Fruit fly (Drosophila melanogaster) whole organism, embryonic: ENCODE data around the gene retm.

Source experiments
- ATbp ChIP-seq: fragments of 200-800 bp; sonication (Bioruptor generic); optimal IDR thresholded peaks from 2 replicates; lab custom pipeline; 2017; ENCODE audit warnings: missing biosample characterization, mild to moderate bottlenecking, missing genetic modification characterization, missing genetic modification reagents
- B-H1 ChIP-seq: fragments of 200-800 bp; sonication (Bioruptor generic); IDR thresholded peaks from 3 replicates; pipeline ENCODE4 v1.3.6; 2022; ENCODE audit warnings: missing biosample characterization, missing genetic modification characterization
- BtbVII ChIP-seq: fragments of 200-800 bp; sonication (Bioruptor generic); optimal IDR thresholded peaks from 3 replicates; lab custom pipeline; 2017; ENCODE audit warnings: missing biosample characterization, mild to moderate bottlenecking, missing genetic modification characterization
- CG10209 ChIP-seq: fragments of 200-800 bp; sonication (Bioruptor generic); optimal IDR thresholded peaks from 3 replicates; lab custom pipeline; 2017; ENCODE audit warnings: missing biosample characterization, mild to moderate bottlenecking, missing genetic modification characterization, missing genetic modification reagents
- CG1024 ChIP-seq: fragments of 200-800 bp; sonication (Bioruptor generic); IDR thresholded peaks from 2 replicates; pipeline ENCODE4 v1.3.6; 2022; ENCODE audit warnings: missing biosample characterization, missing genetic modification characterization
- CG10543 ChIP-seq: fragments of 200-800 bp; sonication (Bioruptor generic); optimal IDR thresholded peaks from 3 replicates; lab custom pipeline; 2017; ENCODE audit warnings: missing biosample characterization, mild to moderate bottlenecking, missing genetic modification characterization, moderate library complexity
- CG10654 ChIP-seq: fragments of 200-800 bp; sonication (Bioruptor generic); optimal IDR thresholded peaks from 2 replicates; lab custom pipeline; 2016; ENCODE audit warnings: missing biosample characterization, missing genetic modification characterization
- CG14014 ChIP-seq: fragments of 200-800 bp; sonication (Bioruptor generic); IDR thresholded peaks from 2 replicates; pipeline ENCODE4 v1.3.6; 2022; ENCODE audit warnings: missing biosample characterization, missing genetic modification characterization
- CG14441 ChIP-seq: fragments of 200-800 bp; sonication (Bioruptor generic); IDR thresholded peaks from 2 replicates; pipeline ENCODE4 v1.3.6; 2022; ENCODE audit warnings: missing biosample characterization, missing genetic modification characterization
- CG16813 ChIP-seq: fragments of 200-800 bp; sonication (Bioruptor generic); IDR thresholded peaks from 3 replicates; pipeline ENCODE4 v1.3.6; 2022; ENCODE audit warnings: missing biosample characterization, missing genetic modification characterization; ENCODE audit not compliant: partially characterized antibody
- CG16863 ChIP-seq: fragments of 200-800 bp; sonication (Bioruptor generic); optimal IDR thresholded peaks from 3 replicates; lab custom pipeline; 2016; ENCODE audit warnings: missing biosample characterization, missing genetic modification characterization
- CG1792 ChIP-seq: fragments of 200-800 bp; sonication (Bioruptor generic); optimal IDR thresholded peaks from 2 replicates; lab custom pipeline; 2016; ENCODE audit warnings: missing biosample characterization, missing genetic modification characterization
- CG31388 ChIP-seq: fragments of 200-800 bp; sonication (Bioruptor generic); optimal IDR thresholded peaks from 2 replicates; lab custom pipeline; 2016; ENCODE audit warnings: missing biosample characterization, missing genetic modification characterization
- CG33557 ChIP-seq: fragments of 200-800 bp; sonication (Bioruptor generic); optimal IDR thresholded peaks from 2 replicates; lab custom pipeline; 2019; ENCODE audit warnings: missing biosample characterization, mild to moderate bottlenecking, missing genetic modification characterization, moderate library complexity
- CG5953 ChIP-seq: fragments of 200-800 bp; sonication (Bioruptor generic); IDR thresholded peaks from 2 replicates; pipeline ENCODE4 v1.3.6; 2022; ENCODE audit warnings: missing biosample characterization, missing genetic modification characterization
- CG6272 ChIP-seq: fragments of 200-800 bp; sonication (Bioruptor generic); IDR thresholded peaks from 2 replicates; pipeline ENCODE4 v1.3.6; 2022; ENCODE audit warnings: missing biosample characterization, missing genetic modification characterization
- D19A ChIP-seq: fragments of 200-800 bp; optimal IDR thresholded peaks from 3 replicates; lab custom pipeline; 2019; ENCODE audit warnings: missing biosample characterization, mild to moderate bottlenecking, missing genetic modification characterization, moderate library complexity
- Dek ChIP-seq: fragments of 200-800 bp; sonication (Bioruptor generic); optimal IDR thresholded peaks from 3 replicates; lab custom pipeline; 2019; ENCODE audit warnings: missing biosample characterization, mild to moderate bottlenecking, missing genetic modification characterization, moderate library complexity
- ERR ChIP-seq: fragments of 200-800 bp; sonication (Bioruptor generic); optimal IDR thresholded peaks from 2 replicates; lab custom pipeline; 2016; ENCODE audit warnings: missing biosample characterization, missing genetic modification characterization
- Fer2 ChIP-seq: fragments of 200-800 bp; sonication (Bioruptor generic); optimal IDR thresholded peaks from 2 replicates; lab custom pipeline; 2018; ENCODE audit warnings: missing biosample characterization, mild to moderate bottlenecking, missing genetic modification characterization, moderate library complexity
- H15 ChIP-seq: fragments of 200-800 bp; sonication (Bioruptor generic); IDR thresholded peaks from 3 replicates; pipeline ENCODE4 v1.3.6; 2022; ENCODE audit warnings: missing biosample characterization, missing genetic modification characterization
- MBD-R2 ChIP-seq: fragments of 200-800 bp; sonication (Bioruptor generic); IDR thresholded peaks from 2 replicates; pipeline ENCODE4 v1.3.6; 2022; ENCODE audit warnings: missing biosample characterization, missing genetic modification characterization
- Mad ChIP-seq: fragments of 200-800 bp; sonication (Bioruptor generic); optimal IDR thresholded peaks from 2 replicates; lab custom pipeline; 2016; ENCODE audit warnings: missing biosample characterization, missing genetic modification characterization
- Myb ChIP-seq: fragments of 200-800 bp; sonication (Bioruptor generic); optimal IDR thresholded peaks from 2 replicates; lab custom pipeline; 2016; ENCODE audit warnings: missing biosample characterization, missing genetic modification characterization
- Neu2 ChIP-seq: fragments of 200-800 bp; sonication (Bioruptor generic); optimal IDR thresholded peaks from 3 replicates; lab custom pipeline; 2016; ENCODE audit warnings: missing biosample characterization, missing genetic modification characterization, borderline replicate concordance
- Nf-YB ChIP-seq: fragments of 200-800 bp; sonication (Bioruptor generic); optimal IDR thresholded peaks from 3 replicates; lab custom pipeline; 2019; ENCODE audit warnings: missing biosample characterization, mild to moderate bottlenecking, missing genetic modification characterization, moderate library complexity
- PHDP ChIP-seq: fragments of 200-800 bp; sonication (Bioruptor generic); optimal IDR thresholded peaks from 3 replicates; lab custom pipeline; 2018; ENCODE audit warnings: missing biosample characterization, mild to moderate bottlenecking, missing genetic modification characterization, moderate library complexity
- Ptx1 ChIP-seq: fragments of 200-800 bp; sonication (Bioruptor generic); IDR thresholded peaks from 2 replicates; pipeline ENCODE4 v1.3.6; 2022; ENCODE audit warnings: missing biosample characterization, missing genetic modification characterization
- Ravus ChIP-seq: fragments of 200-800 bp; sonication (Bioruptor generic); IDR thresholded peaks from 2 replicates; pipeline ENCODE4 v1.3.6; 2022; ENCODE audit warnings: missing biosample characterization, missing genetic modification characterization
- Vsx1 ChIP-seq: fragments of 200-800 bp; sonication (Bioruptor generic); optimal IDR thresholded peaks from 2 replicates; lab custom pipeline; 2017; ENCODE audit warnings: missing biosample characterization, mild to moderate bottlenecking, missing genetic modification characterization, missing genetic modification reagents
- abd-A ChIP-seq: fragments of 200-800 bp; sonication (Bioruptor generic); optimal IDR thresholded peaks from 3 replicates; lab custom pipeline; 2019; ENCODE audit warnings: missing biosample characterization, mild to moderate bottlenecking, missing genetic modification characterization, moderate library complexity
- chinmo ChIP-seq: fragments of 200-800 bp; sonication (Bioruptor generic); IDR thresholded peaks from 4 replicates; pipeline ENCODE4 v1.3.6; 2022; ENCODE audit warnings: missing biosample characterization, missing genetic modification characterization; ENCODE audit not compliant: partially characterized antibody
- dimm ChIP-seq: fragments of 200-800 bp; sonication (Bioruptor generic); IDR thresholded peaks from 2 replicates; pipeline ENCODE4 v1.3.6; 2022; ENCODE audit warnings: missing biosample characterization, missing genetic modification characterization
- ems ChIP-seq: fragments of 200-800 bp; sonication (Bioruptor generic); optimal IDR thresholded peaks from 3 replicates; lab custom pipeline; 2016; ENCODE audit warnings: missing biosample characterization, missing genetic modification characterization
- en ChIP-seq: fragments of 200-800 bp; sonication (Bioruptor generic); optimal IDR thresholded peaks from 2 replicates; lab custom pipeline; 2016; ENCODE audit warnings: missing biosample characterization, missing genetic modification characterization
- eve ChIP-seq, 2 experiments: fragments of >200 bp; optimal IDR thresholded peaks; 2 replicates each; lab custom pipeline; 2017; ENCODE audit warnings: missing biosample characterization in 2 of 2, missing genetic modification characterization in 2 of 2
- fd3F ChIP-seq: fragments of 200-800 bp; sonication (Bioruptor generic); optimal IDR thresholded peaks from 2 replicates; lab custom pipeline; 2018; ENCODE audit warnings: missing biosample characterization, mild to moderate bottlenecking, missing genetic modification characterization, moderate library complexity
- grn ChIP-seq: fragments of 200-800 bp; sonication (Bioruptor generic); optimal IDR thresholded peaks from 3 replicates; lab custom pipeline; 2017; ENCODE audit warnings: missing biosample characterization, missing genetic modification characterization
- hb ChIP-seq: fragments of 200-800 bp; sonication (Bioruptor generic); IDR thresholded peaks from 3 replicates; pipeline ENCODE4 v1.3.6; 2022; ENCODE audit warnings: missing biosample characterization, missing genetic modification characterization; ENCODE audit not compliant: partially characterized antibody
- hkb ChIP-seq, 2 experiments: fragments of 200-800 bp in 1 of 2; fragments of >200 bp in 1 of 2; sonication (Bioruptor generic) in 1 of 2; IDR thresholded peaks in 1 of 2; optimal IDR thresholded peaks in 1 of 2; 2 replicates each; pipeline versions ENCODE4 v1.3.6 to Lab custom; 2017 to 2022; ENCODE audit warnings: missing biosample characterization in 1 of 2, missing genetic modification characterization in 1 of 2
- kay ChIP-seq: fragments of 200-800 bp; sonication (Bioruptor generic); optimal IDR thresholded peaks from 2 replicates; lab custom pipeline; 2016; ENCODE audit warnings: missing biosample characterization, missing genetic modification characterization
- lola ChIP-seq, 3 experiments: fragments of >200 bp in 2 of 3; fragments of 200-800 bp in 1 of 3; sonication (Bioruptor generic) in 1 of 3; optimal IDR thresholded peaks; 2 replicates each; lab custom pipeline; 2017 to 2019; ENCODE audit warnings: missing biosample characterization in 3 of 3, missing genetic modification characterization in 3 of 3, mild to moderate bottlenecking in 1 of 3, moderate library complexity in 1 of 3
- lov ChIP-seq, 2 experiments: fragments of 200-800 bp in 1 of 2; fragments of >200 bp in 1 of 2; sonication (Bioruptor generic) in 1 of 2; IDR thresholded peaks in 1 of 2; optimal IDR thresholded peaks in 1 of 2; 2 replicates in 1 of 2; 3 replicates in 1 of 2; pipeline versions ENCODE4 v1.3.6 to Lab custom; 2017 to 2022; ENCODE audit warnings: missing biosample characterization in 1 of 2, missing genetic modification characterization in 1 of 2
- mirr ChIP-seq: fragments of 200-800 bp; sonication (Bioruptor generic); optimal IDR thresholded peaks from 3 replicates; lab custom pipeline; 2018; ENCODE audit warnings: missing biosample characterization, mild to moderate bottlenecking, missing genetic modification characterization
- pfk ChIP-seq: fragments of 200-800 bp; sonication (Bioruptor generic); optimal IDR thresholded peaks from 2 replicates; lab custom pipeline; 2018; ENCODE audit warnings: missing biosample characterization, mild to moderate bottlenecking, missing genetic modification characterization, moderate library complexity
- ranshi ChIP-seq: fragments of 200-800 bp; sonication (Bioruptor generic); IDR thresholded peaks from 2 replicates; pipeline ENCODE4 v1.3.6; 2022; ENCODE audit warnings: missing biosample characterization, missing genetic modification characterization
- ssp ChIP-seq: fragments of 200-800 bp; sonication (Bioruptor generic); IDR thresholded peaks from 2 replicates; pipeline ENCODE4 v1.3.6; 2022; ENCODE audit warnings: missing biosample characterization, missing genetic modification characterization
- vfl ChIP-seq: fragments of 200-800 bp; sonication (Bioruptor generic); optimal IDR thresholded peaks from 2 replicates; lab custom pipeline; 2016; ENCODE audit warnings: missing biosample characterization, missing genetic modification characterization
- zfh1 ChIP-seq: fragments of 200-800 bp; sonication (Bioruptor generic); IDR thresholded peaks from 3 replicates; pipeline ENCODE4 v1.3.6; 2022; ENCODE audit warnings: missing biosample characterization, missing genetic modification characterization

retm gene

DNA sequence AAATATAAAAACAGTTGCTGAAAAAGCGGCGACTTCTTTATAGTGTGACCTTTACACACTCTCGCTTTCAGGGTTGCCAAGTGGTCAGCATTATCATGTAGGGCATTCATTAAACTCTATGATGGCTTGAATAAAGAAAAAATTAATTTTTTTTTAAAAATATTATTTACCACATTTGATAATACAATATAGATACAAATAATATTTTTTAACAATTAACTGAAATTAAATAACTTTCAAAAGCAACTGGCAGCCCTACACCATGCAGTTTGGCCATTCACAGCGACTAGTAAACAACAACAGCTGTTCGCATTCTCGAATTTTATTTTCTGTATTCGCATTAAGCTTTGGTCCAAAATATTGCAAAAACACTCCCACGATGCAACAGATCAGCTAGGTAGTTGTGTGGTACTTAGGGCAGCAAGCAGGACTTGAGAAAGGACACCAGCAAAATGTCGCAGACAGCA lies 35.1 kb upstream of the retm start, which contains the start of the genes Phf5a and CG31638 (continued):
- TF ChIP-seq zfh1 (GFP tag; lab: Robert Waterston, UW): peak; percentile 70
- no peak for TF ChIP-seq eve (GFP tag; optimal IDR thresholded peaks at IDR 0.05; lab: Kevin White, UChicago)
- TF ChIP-seq ATbp (GFP tag; lab: Kevin White, UChicago): peak; percentile 92
- peak; percentile 90 for TF ChIP-seq CG33557 (GFP tag; lab: Kevin White, UChicago)
- TF ChIP-seq Ptx1: peak; percentile 73
- peak; percentile 63; the same call in 1 of the 2 replicates for TF ChIP-seq ranshi (GFP tag; lab: Robert Waterston, UW)
- TF ChIP-seq PHDP: peak; percentile 97
- TF ChIP-seq hb (GFP tag; lab: Robert Waterston, UW): no peak
- peak; percentile 96 for TF ChIP-seq CG10654 (GFP tag; lab: Kevin White, UChicago)
- no peak for TF ChIP-seq Neu2
- peak; percentile 96 for TF ChIP-seq Dek (tag; lab: Kevin White, UChicago)
- TF ChIP-seq grn (GFP tag; lab: Kevin White, UChicago): no peak
- TF ChIP-seq lov (optimal IDR thresholded peaks at IDR 0.05; lab: Kevin White, UChicago): no peak
- peak; percentile 94 for TF ChIP-seq lov (GFP tag; IDR thresholded peaks at IDR 0.05; lab: Robert Waterston, UW)
- peak; percentile 48 for TF ChIP-seq CG31388 (GFP tag; lab: Kevin White, UChicago)
- TF ChIP-seq chinmo (GFP tag; lab: Robert Waterston, UW): no peak
- TF ChIP-seq CG16813 (GFP tag; lab: Robert Waterston, UW): 0 out of 3 replicates have a peak, but pooled peaks have one; percentile 14
- TF ChIP-seq MBD-R2 (GFP tag; lab: Robert Waterston, UW): peak; percentile 90
- peak; percentile 59 for TF ChIP-seq Myb (GFP tag; lab: Kevin White, UChicago)
- peak; percentile 48 for TF ChIP-seq ssp (GFP tag; lab: Robert Waterston, UW)
- no peak for TF ChIP-seq ERR (GFP tag; lab: Kevin White, UChicago)
- peak; percentile 59 for TF ChIP-seq fd3F
- peak; percentile 92 for TF ChIP-seq CG14014
- no peak for TF ChIP-seq hkb (optimal IDR thresholded peaks at IDR 0.05; lab: Kevin White, UChicago)
- peak; percentile 73 for TF ChIP-seq hkb (GFP tag; IDR thresholded peaks at IDR 0.05; lab: Robert Waterston, UW)
- TF ChIP-seq CG1024 (GFP tag; lab: Robert Waterston, UW): peak; percentile 64
- peak; percentile 40 for TF ChIP-seq kay
- TF ChIP-seq mirr: peak; percentile 70
- 0 out of 2 replicates have a peak, but pooled peaks have one; percentile 33 for TF ChIP-seq dimm (GFP tag; lab: Robert Waterston, UW)
- peak; percentile 54 for TF ChIP-seq Nf-YB (GFP tag; lab: Kevin White, UChicago)
- peak; percentile 98 for TF ChIP-seq CG14441
- no peak for TF ChIP-seq CG5953 (GFP tag; lab: Robert Waterston, UW)
- peak; percentile 86 for TF ChIP-seq vfl (GFP tag; lab: Kevin White, UChicago)
- no peak for TF ChIP-seq Mad (GFP tag; lab: Kevin White, UChicago)
- peak; percentile 95 for TF ChIP-seq Fer2 (tag; lab: Kevin White, UChicago)
- TF ChIP-seq D19A (tag; lab: Kevin White, UChicago): peak; percentile 54
- peak; percentile 88 for TF ChIP-seq CG10209
- peak; percentile 96 for TF ChIP-seq H15
- TF ChIP-seq Vsx1 (GFP tag; lab: Kevin White, UChicago): peak; percentile 84
- TF ChIP-seq ems (GFP tag; lab: Kevin White, UChicago): peak; percentile 40
- peak; percentile 52 for TF ChIP-seq pfk
- TF ChIP-seq B-H1 (GFP tag; lab: Robert Waterston, UW): peak; percentile 96
- TF ChIP-seq CG6272 (GFP tag; lab: Robert Waterston, UW): peak; percentile 98
- TF ChIP-seq en (GFP tag; lab: Kevin White, UChicago): no peak
- TF ChIP-seq Ravus (GFP tag; lab: Robert Waterston, UW): no peak
- peak in 1 of 3 experiments; percentile 73 for TF ChIP-seq lola (GFP tag; optimal IDR thresholded peaks at IDR 0.05; lab: Kevin White, UChicago)
- TF ChIP-seq CG10543 (GFP tag; lab: Kevin White, UChicago): peak; percentile 84
- peak; percentile 33 for TF ChIP-seq CG16863 (GFP tag; lab: Kevin White, UChicago)
- no peak for TF ChIP-seq abd-A
- TF ChIP-seq CG1792 (GFP tag; lab: Kevin White, UChicago): no peak
- TF ChIP-seq BtbVII (GFP tag; lab: Kevin White, UChicago): peak; percentile 87
